Fruit fly (Drosophila melanogaster): ENCODE results near the gene Alg1.

dm6 chr3R:17827038-17827616 is 16.2 kb upstream of the Alg1 start:
- TF ChIP-seq Hand (GFP tag; optimal IDR thresholded peaks at IDR 0.05), result no peak
- TF ChIP-seq ems (GFP tag; optimal IDR thresholded peaks at IDR 0.05), result no peak
- no peak for TF ChIP-seq Nf-YC (tag; optimal IDR thresholded peaks at IDR 0.05)
- no peak for TF ChIP-seq shn (GFP tag; optimal IDR thresholded peaks at IDR 0.05)
- no peak for TF ChIP-seq Bteb2 (GFP tag; optimal IDR thresholded peaks at IDR 0.05)
- no peak for TF ChIP-seq Sin3A (optimal IDR thresholded peaks at IDR 0.05)
- TF ChIP-seq CG2202 (tag; optimal IDR thresholded peaks at IDR 0.05), result no peak
- TF ChIP-seq CG4282 (GFP tag; optimal IDR thresholded peaks at IDR 0.05), result no peak
- no peak for TF ChIP-seq Gug (GFP tag; IDR thresholded peaks at IDR 0.05)
- no peak for TF ChIP-seq CG18619 (GFP tag; optimal IDR thresholded peaks at IDR 0.05)
- no peak for TF ChIP-seq Hr78 (GFP tag; optimal IDR thresholded peaks at IDR 0.05)
- no peak for TF ChIP-seq jing (GFP tag; optimal IDR thresholded peaks at IDR 0.05)
